Worm (Caenorhabditis elegans) whole organism, L4 larva: ENCODE results near the gene F22E12.1.

Experiments used
- arid-1 ChIP-seq: fragments of 200-800 bp; sonication (Bioruptor generic); conservative IDR thresholded peaks from 2 replicates; pipeline ENCODE4 v1.3.6; 2022; ENCODE audit warnings: missing genetic modification reagents, missing genetic modification characterization, missing compliant biosample characterization
- ceh-82 ChIP-seq: sonication (generic microtip); optimal IDR thresholded peaks from 2 replicates; lab custom pipeline; 2017; ENCODE audit warnings: missing biosample characterization, missing genetic modification characterization
- fos-1 ChIP-seq: fragments of 150-350 bp; optimal IDR thresholded peaks from 2 replicates; lab custom pipeline; 2014; ENCODE audit warnings: missing biosample characterization, missing genetic modification characterization
- zag-1 ChIP-seq: fragments of 150-350 bp; optimal IDR thresholded peaks from 2 replicates; lab custom pipeline; 2014; ENCODE audit warnings: missing biosample characterization, missing genetic modification characterization

- no peak for TF ChIP-seq fos-1 (tag; lab: Kevin White, UChicago)
- no peak for TF ChIP-seq ceh-82
- no peak for TF ChIP-seq zag-1 (tag; lab: Kevin White, UChicago)
- TF ChIP-seq arid-1 = no peak
Observed at ce11 chrV:10467104-10467503, 10.0 kb upstream of the F22E12.1 start.
